Fruit fly (Drosophila melanogaster): ENCODE measurements around the gene IntS12.

IntS12 gene

DNA sequence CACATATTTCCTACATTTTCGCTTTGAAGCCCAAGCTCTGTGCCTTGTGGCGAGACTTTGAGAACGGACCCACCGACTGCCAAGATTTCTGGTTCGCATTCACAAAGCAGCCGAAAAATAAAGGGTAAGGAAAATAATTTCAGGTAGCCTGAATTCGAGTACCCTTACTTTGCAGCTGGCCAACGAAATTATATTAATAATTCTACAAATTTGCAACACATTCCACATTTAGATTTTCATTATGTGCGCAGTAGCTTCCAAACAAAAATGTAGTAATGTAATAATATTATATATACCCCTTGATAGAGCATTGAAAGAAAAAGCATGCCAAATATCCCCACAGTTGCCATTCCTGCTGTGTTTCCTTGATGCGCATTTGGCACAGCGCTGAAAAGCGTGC is 16.7 kb upstream of the IntS12 start:
- TF ChIP-seq dpn (GFP tag; optimal IDR thresholded peaks at IDR 0.05) (no peak), CG10209 (GFP tag; optimal IDR thresholded peaks at IDR 0.05) (no peak), Nf-YA (GFP tag; IDR thresholded peaks at IDR 0.05) (no peak), crol (GFP tag; IDR thresholded peaks at IDR 0.05) (no peak), grn (GFP tag; optimal IDR thresholded peaks at IDR 0.05) (no peak), trem (tag; optimal IDR thresholded peaks at IDR 0.05) (no peak), HLH54F (GFP tag; optimal IDR thresholded peaks at IDR 0.05) (no peak), disco-r (GFP tag; optimal IDR thresholded peaks at IDR 0.05) (no peak), CG18599 (GFP tag; optimal IDR thresholded peaks at IDR 0.05) (peak; percentile 36), nmo (GFP tag; optimal IDR thresholded peaks at IDR 0.05) (no peak), HLH3B (GFP tag; IDR thresholded peaks at IDR 0.05) (no peak), CG2120 (GFP tag; optimal IDR thresholded peaks at IDR 0.05) (peak; percentile 7), dmrt99B (tag; optimal IDR thresholded peaks at IDR 0.05) (peak; percentile 2), Elba2 (GFP tag; optimal IDR thresholded peaks at IDR 0.05) (no peak), tap (tag; optimal IDR thresholded peaks at IDR 0.05) (no peak), CG2202 (tag; optimal IDR thresholded peaks at IDR 0.05) (no peak), ap (GFP tag; IDR thresholded peaks at IDR 0.05) (no peak), D19A (tag; optimal IDR thresholded peaks at IDR 0.05) (peak; percentile 58), chinmo (GFP tag; IDR thresholded peaks at IDR 0.05; ENCODE audit: partially characterized antibody) (no peak), sima (GFP tag; optimal IDR thresholded peaks at IDR 0.05) (no peak), lab (GFP tag; optimal IDR thresholded peaks at IDR 0.05) (peak; percentile 36), cwo (GFP tag; optimal IDR thresholded peaks at IDR 0.05) (no peak), CG15073 (GFP tag; optimal IDR thresholded peaks at IDR 0.05) (no peak), slbo (GFP tag; IDR thresholded peaks at IDR 0.05) (peak; percentile 32; the same call in 1 of the 2 replicates), CG8290 (GFP tag; optimal IDR thresholded peaks at IDR 0.05) (no peak), CG8290 (tag; optimal IDR thresholded peaks at IDR 0.05) (no peak), dan (GFP tag; IDR thresholded peaks at IDR 0.05) (no peak), Dek (tag; optimal IDR thresholded peaks at IDR 0.05) (no peak), en (GFP tag; optimal IDR thresholded peaks at IDR 0.05) (no peak), CG11504 (tag; optimal IDR thresholded peaks at IDR 0.05) (no peak), CG7357 (GFP tag; IDR thresholded peaks at IDR 0.05) (no peak), CG4730 (GFP tag; IDR thresholded peaks at IDR 0.05) (no peak), CG6254 (GFP tag; optimal IDR thresholded peaks at IDR 0.05) (no peak), NfI (GFP tag; optimal IDR thresholded peaks at IDR 0.05) (no peak), CG13296 (GFP tag; optimal IDR thresholded peaks at IDR 0.05) (no peak), sens (GFP tag) (peak; percentile 4), seq (GFP tag; IDR thresholded peaks at IDR 0.05) (no peak), Abd-B (GFP tag; optimal IDR thresholded peaks at IDR 0.05) (no peak), sqz (GFP tag; optimal IDR thresholded peaks at IDR 0.05) (no peak), CG10462 (GFP tag; optimal IDR thresholded peaks at IDR 0.05) (no peak), row (GFP tag; IDR thresholded peaks at IDR 0.05) (peak; percentile 29; the same call in 2 of the 3 replicates), fd96Cb (tag; optimal IDR thresholded peaks at IDR 0.05) (no peak), gem (tag; optimal IDR thresholded peaks at IDR 0.05) (no peak), Doc2 (GFP tag; IDR thresholded peaks at IDR 0.05) (no peak), CG9727 (GFP tag; optimal IDR thresholded peaks at IDR 0.05) (no peak), gsb-n (tag; optimal IDR thresholded peaks at IDR 0.05) (no peak), CG3726 (GFP tag; IDR thresholded peaks at IDR 0.05) (no peak), Spps (tag; optimal IDR thresholded peaks at IDR 0.05) (no peak), vfl (GFP tag; optimal IDR thresholded peaks at IDR 0.05) (no peak), PHDP (tag; optimal IDR thresholded peaks at IDR 0.05) (no peak), CG42726 (GFP tag; IDR thresholded peaks at IDR 0.05; ENCODE audit: partially characterized antibody) (no peak), abd-A (tag; optimal IDR thresholded peaks at IDR 0.05) (no peak)

Data from whole organism, embryonic.